Worm (Caenorhabditis elegans) whole organism, L2 larva: ENCODE data around the gene Y54G2A.45.

Source experiments
- R02D3.7 ChIP-seq: fragments of 150-350 bp; optimal IDR thresholded peaks from 2 replicates; lab custom pipeline; 2014; ENCODE audit warnings: missing biosample characterization, missing genetic modification characterization
- elt-3 ChIP-seq: sonication (generic microtip); optimal IDR thresholded peaks from 2 replicates; lab custom pipeline; 2017; ENCODE audit warnings: missing biosample characterization, missing genetic modification characterization
- nhr-10 ChIP-seq: sonication (generic microtip); optimal IDR thresholded peaks from 2 replicates; lab custom pipeline; 2017; ENCODE audit warnings: missing biosample characterization, missing genetic modification characterization
- nhr-23 ChIP-seq: fragments of 150-350 bp; optimal IDR thresholded peaks from 2 replicates; lab custom pipeline; 2014; ENCODE audit warnings: missing biosample characterization, missing genetic modification reagents, missing genetic modification characterization
- nhr-25 ChIP-seq: fragments of 150-350 bp; sonication (generic microtip); optimal IDR thresholded peaks from 3 replicates; lab custom pipeline; 2014; ENCODE audit warnings: missing biosample characterization, missing genetic modification characterization
- nhr-6 ChIP-seq: fragments of 150-350 bp; optimal IDR thresholded peaks from 2 replicates; lab custom pipeline; 2014; ENCODE audit warnings: missing biosample characterization, missing genetic modification characterization
- snpc-4 ChIP-seq: fragments of 150-350 bp; optimal IDR thresholded peaks from 2 replicates; lab custom pipeline; 2014; ENCODE audit warnings: missing biosample characterization, missing genetic modification characterization
- unc-62 ChIP-seq: fragments of 150-350 bp; optimal IDR thresholded peaks from 2 replicates; lab custom pipeline; 2014; ENCODE audit warnings: missing biosample characterization, missing genetic modification reagents, missing genetic modification characterization

ce11 chrIV:2772209-2772851, 33.3 kb upstream of the Y54G2A.45 start:
- peak; percentile 56 for TF ChIP-seq nhr-25 (tag; lab: Kevin White, UChicago)
- TF ChIP-seq nhr-10: no peak
- TF ChIP-seq elt-3: no peak
- no peak for TF ChIP-seq unc-62 (GFP tag; lab: Kevin White, UChicago)
- TF ChIP-seq R02D3.7: no peak
- TF ChIP-seq snpc-4 (tag; lab: Kevin White, UChicago): no peak
- no peak for TF ChIP-seq nhr-23 (tag; lab: Kevin White, UChicago)
- TF ChIP-seq nhr-6 (tag; lab: Kevin White, UChicago): no peak
